Fruit fly (Drosophila melanogaster) whole organism, wandering third instar larva: ENCODE measurements around the gene CG13313.

Experiments used
- Abd-B ChIP-seq: fragments of >200 bp; optimal IDR thresholded peaks from 2 replicates; lab custom pipeline; 2017; ENCODE audit warnings: missing biosample characterization, missing genetic modification characterization
- CG32264 ChIP-seq: fragments of 200-800 bp; sonication (Bioruptor generic); optimal IDR thresholded peaks from 2 replicates; lab custom pipeline; 2016; ENCODE audit warnings: missing biosample characterization, missing genetic modification characterization
- CrebA ChIP-seq: fragments of 200-800 bp; sonication (Bioruptor generic); optimal IDR thresholded peaks from 2 replicates; lab custom pipeline; 2016; ENCODE audit warnings: missing biosample characterization, mild to moderate bottlenecking, missing genetic modification characterization, borderline replicate concordance
- Dfd ChIP-seq: fragments of >200 bp; optimal IDR thresholded peaks from 2 replicates; lab custom pipeline; 2017; ENCODE audit warnings: missing biosample characterization, missing genetic modification characterization
- Dif ChIP-seq: fragments of 200-275, 200-300 bp; sonication (Bioruptor generic); optimal IDR thresholded peaks from 2 replicates; lab custom pipeline; 2018; ENCODE audit warnings: missing biosample characterization, missing genetic modification characterization; ENCODE audit not compliant: partially characterized antibody
- HLH106 ChIP-seq: fragments of 200-800 bp; optimal IDR thresholded peaks from 3 replicates; lab custom pipeline; 2019; ENCODE audit warnings: missing biosample characterization, mild to moderate bottlenecking, missing genetic modification characterization, moderate library complexity
- Hr78 ChIP-seq: fragments of >200 bp; optimal IDR thresholded peaks from 2 replicates; lab custom pipeline; 2017; ENCODE audit warnings: missing biosample characterization, missing genetic modification characterization
- Hr83 ChIP-seq: fragments of 200-300 bp; sonication (Bioruptor generic); optimal IDR thresholded peaks from 2 replicates; lab custom pipeline; 2016; ENCODE audit warnings: missing biosample characterization, mild to moderate bottlenecking, missing genetic modification characterization, moderate library complexity; ENCODE audit not compliant: poor library complexity, severe bottlenecking
- Jra ChIP-seq: sonication (Bioruptor generic); optimal IDR thresholded peaks from 2 replicates; lab custom pipeline; 2016; ENCODE audit warnings: missing biosample characterization, missing genetic modification characterization
- Mio ChIP-seq: sonication (Bioruptor generic); optimal IDR thresholded peaks from 2 replicates; lab custom pipeline; 2016; ENCODE audit warnings: missing biosample characterization, missing genetic modification characterization
- Myc ChIP-seq: fragments of >200 bp; optimal IDR thresholded peaks from 2 replicates; lab custom pipeline; 2017
- N ChIP-seq: fragments of >200 bp; optimal IDR thresholded peaks from 2 replicates; lab custom pipeline; 2018; ENCODE audit warnings: missing biosample characterization, missing external identifiers, missing genetic modification characterization
- OdsH ChIP-seq: fragments of 200-800 bp; sonication (Bioruptor generic); optimal IDR thresholded peaks from 2 replicates; lab custom pipeline; 2016; ENCODE audit warnings: missing biosample characterization, mild to moderate bottlenecking, missing genetic modification characterization
- Vsx2 ChIP-seq: fragments of 200-300, 225-300 bp; sonication (Bioruptor generic); optimal IDR thresholded peaks from 2 replicates; lab custom pipeline; 2018; ENCODE audit warnings: missing biosample characterization, missing genetic modification characterization; ENCODE audit not compliant: partially characterized antibody
- br ChIP-seq: fragments of 200-800 bp; sonication (Bioruptor generic); optimal IDR thresholded peaks from 2 replicates; lab custom pipeline; 2016; ENCODE audit warnings: missing biosample characterization, missing genetic modification characterization
- brk ChIP-seq: fragments of 200-800 bp; sonication (Bioruptor generic); optimal IDR thresholded peaks from 2 replicates; lab custom pipeline; 2016; ENCODE audit warnings: missing biosample characterization, mild to moderate bottlenecking, missing genetic modification characterization
- dl ChIP-seq, 2 experiments: fragments of 175-275, 200-275 bp in 1 of 2; fragments of 200-275 bp in 1 of 2; sonication (Bioruptor generic); optimal IDR thresholded peaks; lab custom pipeline; 2018; ENCODE audit warnings: mild to moderate bottlenecking in 2 of 2, missing biosample characterization in 2 of 2, missing genetic modification characterization in 2 of 2, moderate library complexity in 2 of 2; ENCODE audit not compliant: partially characterized antibody in 2 of 2, insufficient read depth in 1 of 2
- dmrt93B ChIP-seq: fragments of 200-800 bp; sonication (Bioruptor generic); optimal IDR thresholded peaks from 2 replicates; lab custom pipeline; 2018; ENCODE audit warnings: missing biosample characterization, mild to moderate bottlenecking, missing genetic modification characterization
- dsf ChIP-seq: sonication (Bioruptor generic); optimal IDR thresholded peaks from 2 replicates; lab custom pipeline; 2016; ENCODE audit warnings: missing biosample characterization, missing genetic modification characterization, borderline replicate concordance
- ey ChIP-seq: fragments of 200-800 bp; sonication (Bioruptor generic); optimal IDR thresholded peaks from 2 replicates; lab custom pipeline; 2016; ENCODE audit warnings: missing biosample characterization, missing genetic modification characterization
- foxo ChIP-seq, 2 experiments: fragments of 200-800 bp; sonication (Bioruptor generic); optimal IDR thresholded peaks; 2 replicates in 1 of 2; 3 replicates in 1 of 2; lab custom pipeline; 2016 to 2017; ENCODE audit warnings: missing biosample characterization in 2 of 2, missing genetic modification characterization in 2 of 2
- fru ChIP-seq: fragments of 200-800 bp; sonication (Bioruptor generic); optimal IDR thresholded peaks from 3 replicates; lab custom pipeline; 2016; ENCODE audit warnings: missing biosample characterization, mild to moderate bottlenecking, missing genetic modification characterization
- h ChIP-seq: fragments of 200-800 bp; sonication (Bioruptor generic); optimal IDR thresholded peaks from 3 replicates; lab custom pipeline; 2016; ENCODE audit warnings: missing biosample characterization, mild to moderate bottlenecking, missing genetic modification characterization
- jim ChIP-seq: fragments of 175-275, 200-325 bp; sonication (Bioruptor generic); optimal IDR thresholded peaks from 2 replicates; lab custom pipeline; 2016; ENCODE audit warnings: missing biosample characterization, mild to moderate bottlenecking, missing genetic modification characterization
- lola ChIP-seq: fragments of >200 bp; optimal IDR thresholded peaks from 2 replicates; lab custom pipeline; 2017; ENCODE audit warnings: missing biosample characterization, missing genetic modification characterization
- pan ChIP-seq: fragments of >200 bp; optimal IDR thresholded peaks from 2 replicates; lab custom pipeline; 2017
- psq ChIP-seq: fragments of 200-800 bp; sonication (Bioruptor generic); optimal IDR thresholded peaks from 3 replicates; lab custom pipeline; 2017; ENCODE audit warnings: missing biosample characterization, mild to moderate bottlenecking, missing genetic modification characterization, moderate library complexity
- rgr ChIP-seq: fragments of 200-800 bp; sonication (Bioruptor generic); optimal IDR thresholded peaks from 3 replicates; lab custom pipeline; 2016; ENCODE audit warnings: missing biosample characterization, mild to moderate bottlenecking, missing genetic modification characterization
- sage ChIP-seq: fragments of 200-800 bp; sonication (Bioruptor generic); optimal IDR thresholded peaks from 2 replicates; lab custom pipeline; 2016; ENCODE audit warnings: missing biosample characterization, mild to moderate bottlenecking, missing genetic modification characterization
- tai ChIP-seq: sonication (Bioruptor generic); optimal IDR thresholded peaks from 2 replicates; lab custom pipeline; 2016; ENCODE audit warnings: missing biosample characterization, missing genetic modification characterization

The CG13313 gene

DNA sequence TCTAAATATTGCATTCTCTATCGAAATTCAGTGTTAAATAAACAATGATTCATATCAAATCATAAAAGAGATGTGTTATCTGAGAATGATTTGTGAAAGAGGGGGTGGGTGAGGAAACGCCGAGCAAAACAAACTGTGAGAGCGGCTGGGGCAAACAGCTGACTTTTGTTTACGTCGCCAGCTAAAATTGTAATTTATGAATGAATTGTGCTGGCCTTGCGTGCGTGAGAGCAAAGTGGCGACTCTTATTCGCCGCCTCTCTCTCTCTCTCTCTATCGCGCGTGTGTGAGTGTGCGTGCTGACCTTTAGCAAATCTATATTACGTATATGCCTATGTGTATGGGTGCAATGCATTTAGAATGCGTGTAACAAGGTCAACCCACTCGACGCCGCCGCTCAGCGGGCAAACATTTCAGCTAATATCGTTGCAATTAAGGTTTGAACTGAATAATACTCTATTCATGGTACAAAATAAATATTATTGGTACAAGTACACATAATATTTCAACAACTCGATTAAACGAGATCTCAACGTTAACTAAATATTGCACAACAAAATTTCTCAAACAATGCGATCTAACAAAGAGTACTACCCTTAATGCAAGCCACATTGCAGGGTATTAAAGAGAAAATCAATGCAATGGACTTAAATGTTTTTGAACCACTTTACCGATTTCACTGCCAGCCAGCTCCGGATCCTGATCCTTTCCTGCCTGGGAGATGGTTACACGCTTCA lies 20.2 kb downstream of the CG13313 start:
- TF ChIP-seq CrebA: no peak
- TF ChIP-seq dsf (GFP tag; lab: Kevin White, UChicago): no peak
- TF ChIP-seq Myc (lab: Kevin White, UChicago): no peak
- TF ChIP-seq pan (lab: Kevin White, UChicago): no peak
- no peak for TF ChIP-seq Dfd
- peak; percentile 68 for TF ChIP-seq psq
- peak; percentile 8 for TF ChIP-seq fru (GFP tag; lab: Kevin White, UChicago)
- TF ChIP-seq lola (GFP tag; lab: Kevin White, UChicago): no peak
- TF ChIP-seq OdsH: peak; percentile 44
- TF ChIP-seq h: peak; percentile 44
- TF ChIP-seq HLH106 (tag; lab: Kevin White, UChicago): peak; percentile 13
- no peak for TF ChIP-seq br (GFP tag; lab: Kevin White, UChicago)
- peak; percentile 51 for TF ChIP-seq Dif (GFP tag; lab: Kevin White, UChicago)
- peak; percentile 46 for TF ChIP-seq rgr (GFP tag; lab: Kevin White, UChicago)
- TF ChIP-seq ey (GFP tag; lab: Kevin White, UChicago): peak; percentile 55
- TF ChIP-seq Vsx2: no peak
- no peak for TF ChIP-seq Hr78 (GFP tag; lab: Kevin White, UChicago)
- peak in 1 of 2 experiments; percentile 42 for TF ChIP-seq foxo (GFP tag; optimal IDR thresholded peaks at IDR 0.05; lab: Kevin White, UChicago)
- TF ChIP-seq, all 38 proteins: peak for 9

DNA sequence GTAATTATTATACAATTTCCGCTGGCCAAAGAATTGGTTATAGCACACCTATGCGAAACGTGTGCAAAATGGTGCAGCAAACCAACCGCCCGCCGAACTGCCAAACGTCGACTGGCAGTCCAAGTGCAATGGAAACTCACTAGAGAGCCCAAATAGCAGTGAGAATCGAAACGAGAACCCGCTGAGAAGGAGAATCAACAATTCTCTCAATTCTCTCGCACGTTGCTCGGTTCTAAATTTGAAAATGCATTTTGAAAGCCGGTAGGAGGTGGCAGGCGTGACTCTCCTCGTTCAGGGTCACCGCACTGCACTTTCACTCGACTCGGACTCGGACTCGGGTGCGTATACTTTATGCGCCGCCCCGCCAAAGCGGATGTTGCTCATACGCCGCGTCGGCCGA lies 21.1 kb downstream of the CG13313 start, which contains the start of gene CG5644:
Gene CG5644, minus strand, starts transcription at position 101 of the 400 bp plus-strand sequence.
- TF ChIP-seq CrebA (no peak), ey (GFP tag; lab: Kevin White, UChicago) (no peak), Jra (GFP tag; lab: Kevin White, UChicago) (no peak)

DNA sequence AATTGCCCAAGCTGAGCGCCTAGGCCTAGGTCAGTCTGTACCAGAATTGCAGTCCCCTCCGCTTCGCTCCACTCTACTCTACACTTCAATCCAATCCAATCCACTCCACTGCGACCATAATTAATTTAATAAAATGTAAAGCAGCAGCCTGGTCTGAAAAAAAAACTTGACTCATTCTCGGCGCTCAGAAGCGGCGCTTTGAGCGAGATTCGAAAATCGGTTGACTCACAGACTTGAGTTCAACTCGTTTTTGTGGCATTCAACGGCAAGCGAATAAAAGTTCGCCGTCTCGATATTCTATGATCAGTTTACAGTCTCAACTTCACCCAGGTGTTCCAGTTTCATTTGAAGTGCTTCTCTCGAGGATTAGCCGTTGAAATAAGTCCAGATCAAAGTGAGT lies 22.8 kb downstream of the CG13313 start, which contains the start of gene CG13314:
Gene CG13314, plus strand, starts transcription at position 301 of the 400 bp plus-strand sequence.
- TF ChIP-seq psq (no peak), pan (lab: Kevin White, UChicago) (no peak), dl (GFP tag; optimal IDR thresholded peaks at IDR 0.05; lab: Kevin White, UChicago; ENCODE audit: insufficient read depth in 1 of 2, partially characterized antibody in 2 of 2) (no peak), Myc (lab: Kevin White, UChicago) (no peak), tai (GFP tag; lab: Kevin White, UChicago) (no peak), Vsx2 (no peak), Dfd (no peak), dsf (GFP tag; lab: Kevin White, UChicago) (no peak), CrebA (no peak), fru (GFP tag; lab: Kevin White, UChicago) (no peak), CG32264 (GFP tag; lab: Kevin White, UChicago) (no peak), rgr (GFP tag; lab: Kevin White, UChicago) (no peak), dmrt93B (GFP tag; lab: Kevin White, UChicago) (no peak), Mio (GFP tag; lab: Kevin White, UChicago) (no peak), Hr83 (GFP tag; lab: Kevin White, UChicago) (no peak), Hr78 (GFP tag; lab: Kevin White, UChicago) (no peak), h (no peak)

DNA sequence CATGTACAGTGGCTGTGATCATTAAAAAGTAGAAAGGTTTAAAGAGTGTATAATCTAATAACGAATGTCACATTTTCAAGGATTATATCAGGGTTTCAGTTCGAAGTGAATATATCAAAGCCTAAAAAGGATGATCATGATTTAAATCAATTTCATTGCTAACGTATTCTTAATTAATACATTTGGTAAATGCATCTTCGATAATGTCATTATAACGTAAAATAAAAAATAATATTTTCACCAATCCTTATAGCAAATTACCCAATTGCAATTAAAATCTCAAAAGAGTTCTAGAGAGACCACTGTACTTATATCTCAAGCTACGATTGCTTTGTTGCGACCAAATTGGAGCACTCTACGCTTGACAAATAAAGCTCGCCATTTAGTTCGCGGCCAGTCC lies 23.4 kb downstream of the CG13313 start:
- TF ChIP-seq dmrt93B (GFP tag; lab: Kevin White, UChicago) (no peak), fru (GFP tag; lab: Kevin White, UChicago) (no peak), jim (no peak), N (GFP tag; lab: Kevin White, UChicago) (no peak), Hr78 (GFP tag; lab: Kevin White, UChicago) (no peak), Jra (GFP tag; lab: Kevin White, UChicago) (no peak), brk (no peak), tai (GFP tag; lab: Kevin White, UChicago) (no peak), Mio (GFP tag; lab: Kevin White, UChicago) (no peak), OdsH (no peak), Abd-B (GFP tag; lab: Kevin White, UChicago) (no peak), Myc (lab: Kevin White, UChicago) (no peak), lola (GFP tag; lab: Kevin White, UChicago) (no peak), Dfd (no peak), foxo (GFP tag; optimal IDR thresholded peaks at IDR 0.05; lab: Kevin White, UChicago) (peak in 1 of 2 experiments; percentile 26), HLH106 (tag; lab: Kevin White, UChicago) (peak; percentile 15), Vsx2 (no peak), h (peak; percentile 12), Dif (GFP tag; lab: Kevin White, UChicago) (no peak), sage (no peak), dl (GFP tag; optimal IDR thresholded peaks at IDR 0.05; lab: Kevin White, UChicago; ENCODE audit: insufficient read depth in 1 of 2, partially characterized antibody in 2 of 2) (no peak)
